Worm (Caenorhabditis elegans) whole organism, L4/young adult: ENCODE data around the gene B0303.4.

Experiments
- W03F9.2 ChIP-seq: fragments of 150-350 bp; optimal IDR thresholded peaks from 2 replicates; lab custom pipeline; 2014; ENCODE audit warnings: missing biosample characterization, missing genetic modification characterization
- dao-5 ChIP-seq: sonication (generic microtip); optimal IDR thresholded peaks from 2 replicates; lab custom pipeline; 2016; ENCODE audit warnings: missing genotype, missing genetic modification characterization, moderate library complexity, missing compliant biosample characterization
- him-1 ChIP-seq: sonication (generic microtip); optimal IDR thresholded peaks from 2 replicates; lab custom pipeline; 2016; ENCODE audit warnings: missing genotype, missing genetic modification reagents, missing genetic modification characterization, missing compliant biosample characterization

ce11 chrIII:8738289-8738688 lies 48.6 kb downstream of the B0303.4 start:
- TF ChIP-seq W03F9.2 (tag; lab: Kevin White, UChicago): no peak
- no peak for TF ChIP-seq him-1 (tag; lab: Kevin White, UChicago)
- no peak for TF ChIP-seq dao-5 (tag; lab: Kevin White, UChicago)
